Worm (Caenorhabditis elegans) whole organism, mixed stage, embryonic: Measurements from ENCODE around the gene srz-12.

Source experiments
- blmp-1 ChIP-seq: fragments of 150-350 bp; optimal IDR thresholded peaks from 2 replicates; lab custom pipeline; 2014; ENCODE audit warnings: missing biosample characterization, missing genetic modification characterization
- ceh-43 ChIP-seq: fragments of 200-800 bp; sonication (Bioruptor generic); optimal IDR thresholded peaks from 2 replicates; lab custom pipeline; 2018; ENCODE audit warnings: mild to moderate bottlenecking, missing genetic modification characterization, moderate library complexity, missing compliant biosample characterization
- elt-3 ChIP-seq: fragments of 150-350 bp; optimal IDR thresholded peaks from 2 replicates; lab custom pipeline; 2014; ENCODE audit warnings: missing biosample characterization, missing genetic modification characterization
- mab-5 ChIP-seq: fragments of 150-350 bp; optimal IDR thresholded peaks from 2 replicates; lab custom pipeline; 2014; ENCODE audit warnings: missing biosample characterization, missing genetic modification characterization
- mep-1 ChIP-seq: fragments of 150-350 bp; optimal IDR thresholded peaks from 2 replicates; lab custom pipeline; 2017; ENCODE audit warnings: missing biosample characterization, missing genetic modification reagents, missing genetic modification characterization, inconsistent platforms
- nhr-12 ChIP-seq: fragments of 150-350 bp; optimal IDR thresholded peaks from 2 replicates; lab custom pipeline; 2014; ENCODE audit warnings: missing biosample characterization, missing genetic modification characterization
- unc-62 ChIP-seq: fragments of 150-350 bp; optimal IDR thresholded peaks from 2 replicates; lab custom pipeline; 2014; ENCODE audit warnings: missing biosample characterization, missing genetic modification reagents, missing genetic modification characterization

- TF ChIP-seq ceh-43 (GFP tag; lab: Kevin White, UChicago): no peak
- no peak for TF ChIP-seq elt-3 (tag; lab: Kevin White, UChicago)
- no peak for TF ChIP-seq mab-5 (tag; lab: Kevin White, UChicago)
- no peak for TF ChIP-seq nhr-12 (tag; lab: Kevin White, UChicago)
- TF ChIP-seq unc-62 (GFP tag; lab: Kevin White, UChicago): no peak
- TF ChIP-seq blmp-1: no peak
- no peak for TF ChIP-seq mep-1 (tag; lab: Kevin White, UChicago)
Observed at ce11 chrV:15863042-15863441, 543 bp upstream of the srz-12 start, which contains the start of gene srh-299.
